Worm (Caenorhabditis elegans) whole organism, mixed stage, embryonic: ENCODE measurements around the gene W03F8.4.

Experiments used
- elt-3 ChIP-seq: fragments of 150-350 bp; optimal IDR thresholded peaks from 2 replicates; lab custom pipeline; 2014; ENCODE audit warnings: missing biosample characterization, missing genetic modification characterization
- nhr-12 ChIP-seq: fragments of 150-350 bp; optimal IDR thresholded peaks from 2 replicates; lab custom pipeline; 2014; ENCODE audit warnings: missing biosample characterization, missing genetic modification characterization
- unc-62 ChIP-seq: fragments of 150-350 bp; optimal IDR thresholded peaks from 2 replicates; lab custom pipeline; 2014; ENCODE audit warnings: missing biosample characterization, missing genetic modification reagents, missing genetic modification characterization

DNA sequence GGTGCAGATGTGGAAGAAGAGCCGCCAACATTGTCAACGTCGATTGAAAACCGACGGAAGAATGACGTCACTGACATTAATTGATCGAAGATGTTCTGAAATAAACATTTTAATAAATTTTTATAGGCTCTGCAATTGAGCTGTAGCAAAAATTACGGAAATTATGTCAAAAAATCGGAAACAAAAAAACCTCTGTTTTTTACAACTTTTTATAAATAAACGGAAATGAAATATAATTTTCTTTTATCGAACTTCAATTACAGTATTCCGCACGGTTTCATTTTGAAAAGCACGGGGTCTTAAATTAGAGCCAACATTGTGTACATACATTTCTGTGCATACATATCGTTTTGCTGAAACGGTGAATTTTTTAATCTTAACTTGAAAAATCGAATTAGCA lies 31.5 kb upstream of the W03F8.4 start, which contains the start of gene soc-2:
- TF ChIP-seq unc-62 (no peak), nhr-12 (no peak), elt-3 (tag; lab: Kevin White, UChicago) (no peak)
